Worm (Caenorhabditis elegans) whole organism, L1 larva: ENCODE data around the gene ZK666.8.

Experiments
- C04F5.9 ChIP-seq: sonication (generic microtip); optimal IDR thresholded peaks from 2 replicates; lab custom pipeline; 2016; ENCODE audit warnings: missing genetic modification characterization, missing compliant biosample characterization
- ces-1 ChIP-seq: fragments of 150-350 bp; optimal IDR thresholded peaks from 2 replicates; lab custom pipeline; 2014; ENCODE audit warnings: missing biosample characterization, missing genetic modification reagents, missing genetic modification characterization
- dpl-1 ChIP-seq, 3 experiments: fragments of 150-350 bp in 2 of 3; sonication (generic microtip) in 1 of 3; optimal IDR thresholded peaks; 2 replicates each; lab custom pipeline; 2014 to 2017; ENCODE audit warnings: missing biosample characterization in 3 of 3, missing genetic modification characterization in 3 of 3, missing genetic modification reagents in 3 of 3
- egl-27 ChIP-seq, 2 experiments: fragments of 150-350 bp in 1 of 2; sonication (generic microtip); optimal IDR thresholded peaks; 3 replicates each; lab custom pipeline; 2017 to 2018; ENCODE audit warnings: missing biosample characterization in 2 of 2, missing genetic modification characterization in 2 of 2, missing genetic modification reagents in 2 of 2
- fkh-10 ChIP-seq: sonication (generic microtip); optimal IDR thresholded peaks from 2 replicates; lab custom pipeline; 2017; ENCODE audit warnings: missing biosample characterization, missing genetic modification reagents, missing genetic modification characterization
- hlh-4 ChIP-seq: sonication (generic microtip); optimal IDR thresholded peaks from 2 replicates; lab custom pipeline; 2016; ENCODE audit warnings: mild to moderate bottlenecking, missing genetic modification characterization, missing compliant biosample characterization
- jun-1 ChIP-seq: fragments of 150-350 bp; optimal IDR thresholded peaks from 2 replicates; lab custom pipeline; 2014; ENCODE audit warnings: missing biosample characterization, missing genetic modification reagents, missing genetic modification characterization
- lin-35 ChIP-seq, 2 experiments: fragments of 150-350 bp; optimal IDR thresholded peaks; 2 replicates each; lab custom pipeline; 2014; ENCODE audit warnings: missing biosample characterization in 2 of 2, missing genetic modification characterization in 2 of 2, missing genetic modification reagents in 2 of 2
- mep-1 ChIP-seq: fragments of 150-350 bp; optimal IDR thresholded peaks from 2 replicates; lab custom pipeline; 2014; ENCODE audit warnings: missing biosample characterization, missing genetic modification characterization
- nhr-90 ChIP-seq: sonication (generic microtip); optimal IDR thresholded peaks from 2 replicates; lab custom pipeline; 2016; ENCODE audit warnings: mild to moderate bottlenecking, missing genetic modification characterization, missing compliant biosample characterization; ENCODE audit not compliant: poor library complexity
- pqm-1 ChIP-seq: sonication (generic microtip); optimal IDR thresholded peaks from 3 replicates; lab custom pipeline; 2017; ENCODE audit warnings: missing biosample characterization, missing genetic modification characterization
- snpc-4 ChIP-seq: fragments of 150-350 bp; optimal IDR thresholded peaks from 2 replicates; lab custom pipeline; 2014; ENCODE audit warnings: missing biosample characterization, missing genetic modification characterization
- sptf-1 ChIP-seq: fragments of 150-350 bp; optimal IDR thresholded peaks from 2 replicates; lab custom pipeline; 2014; ENCODE audit warnings: missing biosample characterization, missing genetic modification characterization
- unc-62 ChIP-seq: fragments of 150-350 bp; optimal IDR thresholded peaks from 2 replicates; lab custom pipeline; 2014; ENCODE audit warnings: missing biosample characterization, missing genetic modification reagents, missing genetic modification characterization

- TF ChIP-seq hlh-4 (tag; lab: Kevin White, UChicago) (no peak), fkh-10 (GFP tag; lab: Kevin White, UChicago) (no peak), ces-1 (GFP tag; lab: Kevin White, UChicago) (no peak), mep-1 (no peak), unc-62 (GFP tag; lab: Kevin White, UChicago) (no peak), C04F5.9 (tag; lab: Kevin White, UChicago) (no peak), snpc-4 (tag; lab: Kevin White, UChicago) (no peak), egl-27 (tag; optimal IDR thresholded peaks at IDR 0.05; lab: Kevin White, UChicago) (no peak), lin-35 (GFP tag; optimal IDR thresholded peaks at IDR 0.05; lab: Kevin White, UChicago) (no peak), jun-1 (no peak), nhr-90 (tag; lab: Kevin White, UChicago) (no peak), sptf-1 (no peak), dpl-1 (GFP tag; optimal IDR thresholded peaks at IDR 0.05; lab: Kevin White, UChicago) (no peak), pqm-1 (no peak)
Measured at ce11 chrII:10449707-10450106, 43.2 kb downstream of the ZK666.8 start, which contains the start of gene lin-56.
